Worm (Caenorhabditis elegans) whole organism, L1 larva: ENCODE results near the gene faah-5.

Experiments used
- C04F5.9 ChIP-seq: sonication (generic microtip); optimal IDR thresholded peaks from 2 replicates; lab custom pipeline; 2016; ENCODE audit warnings: missing genetic modification characterization, missing compliant biosample characterization
- F16B12.6 ChIP-seq: fragments of 150-350 bp; optimal IDR thresholded peaks from 2 replicates; lab custom pipeline; 2014; ENCODE audit warnings: missing biosample characterization, missing genetic modification characterization
- Y116A8C.19 ChIP-seq: sonication (generic microtip); optimal IDR thresholded peaks from 2 replicates; lab custom pipeline; 2016; ENCODE audit warnings: missing compliant biosample characterization, missing genetic modification characterization, borderline replicate concordance
- aha-1 ChIP-seq: fragments of 150-350 bp; optimal IDR thresholded peaks from 2 replicates; lab custom pipeline; 2014; ENCODE audit warnings: missing biosample characterization, missing genetic modification characterization
- alr-1 ChIP-seq: fragments of 200-800 bp; sonication (Bioruptor generic); optimal IDR thresholded peaks from 2 replicates; lab custom pipeline; 2018; ENCODE audit warnings: borderline replicate concordance, mild to moderate bottlenecking, missing genetic modification characterization, missing compliant biosample characterization
- aly-2 ChIP-seq: fragments of 150-350 bp; optimal IDR thresholded peaks from 2 replicates; lab custom pipeline; 2014; ENCODE audit warnings: missing biosample characterization, missing genetic modification characterization
- blmp-1 ChIP-seq: fragments of 150-350 bp; optimal IDR thresholded peaks from 2 replicates; lab custom pipeline; 2014; ENCODE audit warnings: missing biosample characterization, missing genetic modification characterization
- ceh-90 ChIP-seq: sonication (generic microtip); optimal IDR thresholded peaks from 2 replicates; lab custom pipeline; 2016; ENCODE audit warnings: missing genetic modification characterization, missing compliant biosample characterization
- egl-27 ChIP-seq, 2 experiments: fragments of 150-350 bp in 1 of 2; sonication (generic microtip); optimal IDR thresholded peaks; 3 replicates each; lab custom pipeline; 2017 to 2018; ENCODE audit warnings: missing biosample characterization in 2 of 2, missing genetic modification characterization in 2 of 2, missing genetic modification reagents in 2 of 2
- elt-2 ChIP-seq: sonication (generic microtip); optimal IDR thresholded peaks from 2 replicates; lab custom pipeline; 2016; ENCODE audit warnings: missing genetic modification characterization, mild to moderate bottlenecking, inconsistent platforms, missing compliant biosample characterization, missing genetic modification reagents
- elt-3 ChIP-seq, 6 experiments: fragments of 150-350 bp in 1 of 6; sonication (generic microtip); optimal IDR thresholded peaks; 2 replicates each; lab custom pipeline; 2017 to 2018; ENCODE audit warnings: missing biosample characterization in 6 of 6, missing genetic modification characterization in 6 of 6, inconsistent platforms in 1 of 6
- fkh-10 ChIP-seq: sonication (generic microtip); optimal IDR thresholded peaks from 2 replicates; lab custom pipeline; 2017; ENCODE audit warnings: missing biosample characterization, missing genetic modification reagents, missing genetic modification characterization
- fkh-8 ChIP-seq: sonication (generic microtip); optimal IDR thresholded peaks from 2 replicates; lab custom pipeline; 2016; ENCODE audit warnings: mild to moderate bottlenecking, missing genetic modification characterization, missing compliant biosample characterization
- grh-1 ChIP-seq: fragments of 200-800 bp; sonication (Bioruptor generic); IDR thresholded peaks from 2 replicates; pipeline ENCODE4 v1.3.6; 2022; ENCODE audit warnings: missing genetic modification reagents, missing genetic modification characterization, missing compliant biosample characterization
- hlh-17 ChIP-seq: fragments of 200-800 bp; sonication (Bioruptor generic); optimal IDR thresholded peaks from 2 replicates; lab custom pipeline; 2018; ENCODE audit warnings: missing genetic modification characterization, mild to moderate bottlenecking, missing compliant biosample characterization, moderate library complexity, borderline replicate concordance
- lin-13 ChIP-seq: fragments of 150-350 bp; optimal IDR thresholded peaks from 2 replicates; lab custom pipeline; 2014; ENCODE audit warnings: missing biosample characterization, missing genetic modification reagents, missing genetic modification characterization
- lin-14 ChIP-seq: fragments of 200-800 bp; sonication (Bioruptor generic); optimal IDR thresholded peaks from 2 replicates; lab custom pipeline; 2018; ENCODE audit warnings: mild to moderate bottlenecking, missing genetic modification characterization, moderate library complexity, missing compliant biosample characterization
- lin-35 ChIP-seq, 2 experiments: fragments of 150-350 bp; optimal IDR thresholded peaks; 2 replicates each; lab custom pipeline; 2014; ENCODE audit warnings: missing biosample characterization in 2 of 2, missing genetic modification characterization in 2 of 2, missing genetic modification reagents in 2 of 2
- lir-3 ChIP-seq: sonication (generic microtip); optimal IDR thresholded peaks from 2 replicates; lab custom pipeline; 2016; ENCODE audit warnings: mild to moderate bottlenecking, missing genetic modification characterization, moderate library complexity, missing compliant biosample characterization; ENCODE audit not compliant: poor library complexity
- mab-9 ChIP-seq: fragments of 200-800 bp; sonication (Bioruptor generic); IDR thresholded peaks from 2 replicates; pipeline ENCODE4 v1.3.6; 2022; ENCODE audit warnings: missing genetic modification reagents, missing genetic modification characterization, missing compliant biosample characterization
- mdl-1 ChIP-seq, 2 experiments: fragments of 150-350 bp; optimal IDR thresholded peaks; 2 replicates each; lab custom pipeline; 2014 to 2017; ENCODE audit warnings: missing biosample characterization in 2 of 2, missing genetic modification characterization in 2 of 2, inconsistent platforms in 1 of 2
- mef-2 ChIP-seq: fragments of 150-350 bp; optimal IDR thresholded peaks from 2 replicates; lab custom pipeline; 2014; ENCODE audit warnings: missing biosample characterization, missing genetic modification characterization
- nhr-237 ChIP-seq: fragments of 150-350 bp; optimal IDR thresholded peaks from 2 replicates; lab custom pipeline; 2014; ENCODE audit warnings: missing biosample characterization, missing genetic modification characterization
- nhr-28 ChIP-seq: fragments of 150-350 bp; optimal IDR thresholded peaks from 2 replicates; lab custom pipeline; 2014; ENCODE audit warnings: missing biosample characterization, missing genetic modification characterization
- nhr-47 ChIP-seq: sonication (generic microtip); optimal IDR thresholded peaks from 2 replicates; lab custom pipeline; 2016; ENCODE audit warnings: mild to moderate bottlenecking, missing genetic modification characterization, moderate library complexity, missing compliant biosample characterization
- nhr-76 ChIP-seq: sonication (generic microtip); optimal IDR thresholded peaks from 2 replicates; lab custom pipeline; 2017; ENCODE audit warnings: missing biosample characterization, missing genetic modification characterization
- nhr-84 ChIP-seq: sonication (generic microtip); optimal IDR thresholded peaks from 2 replicates; lab custom pipeline; 2017; ENCODE audit warnings: missing biosample characterization, missing genetic modification characterization
- nhr-85 ChIP-seq: sonication (generic microtip); peaks from one replicate; lab custom pipeline; 2016; ENCODE audit warnings: missing genetic modification characterization, inconsistent platforms, missing compliant biosample characterization
- pag-3 ChIP-seq: sonication (generic microtip); optimal IDR thresholded peaks from 2 replicates; lab custom pipeline; 2017; ENCODE audit warnings: missing genetic modification characterization, mild to moderate bottlenecking, missing compliant biosample characterization, antibody characterized with exemption, borderline replicate concordance; ENCODE audit not compliant: insufficient read depth
- pqm-1 ChIP-seq: sonication (generic microtip); optimal IDR thresholded peaks from 3 replicates; lab custom pipeline; 2017; ENCODE audit warnings: missing biosample characterization, missing genetic modification characterization
- rnt-1 ChIP-seq: sonication (generic microtip); optimal IDR thresholded peaks from 2 replicates; lab custom pipeline; 2016; ENCODE audit warnings: mild to moderate bottlenecking, missing genetic modification characterization, moderate library complexity, missing compliant biosample characterization
- snpc-4 ChIP-seq: fragments of 150-350 bp; optimal IDR thresholded peaks from 2 replicates; lab custom pipeline; 2014; ENCODE audit warnings: missing biosample characterization, missing genetic modification characterization
- sox-4 ChIP-seq: sonication (generic microtip); optimal IDR thresholded peaks from 2 replicates; lab custom pipeline; 2016; ENCODE audit warnings: missing genetic modification characterization, missing compliant biosample characterization
- unc-62 ChIP-seq: fragments of 150-350 bp; optimal IDR thresholded peaks from 2 replicates; lab custom pipeline; 2014; ENCODE audit warnings: missing biosample characterization, missing genetic modification reagents, missing genetic modification characterization
- unc-86 ChIP-seq: sonication (generic microtip); optimal IDR thresholded peaks from 2 replicates; lab custom pipeline; 2016; ENCODE audit warnings: missing genetic modification characterization, missing compliant biosample characterization
- ztf-11 ChIP-seq, 2 experiments: sonication (generic microtip); optimal IDR thresholded peaks; 2 replicates each; lab custom pipeline; 2016 to 2017; ENCODE audit warnings: missing genetic modification characterization in 2 of 2, missing biosample characterization in 1 of 2, missing compliant biosample characterization in 1 of 2

Gene faah-5

DNA sequence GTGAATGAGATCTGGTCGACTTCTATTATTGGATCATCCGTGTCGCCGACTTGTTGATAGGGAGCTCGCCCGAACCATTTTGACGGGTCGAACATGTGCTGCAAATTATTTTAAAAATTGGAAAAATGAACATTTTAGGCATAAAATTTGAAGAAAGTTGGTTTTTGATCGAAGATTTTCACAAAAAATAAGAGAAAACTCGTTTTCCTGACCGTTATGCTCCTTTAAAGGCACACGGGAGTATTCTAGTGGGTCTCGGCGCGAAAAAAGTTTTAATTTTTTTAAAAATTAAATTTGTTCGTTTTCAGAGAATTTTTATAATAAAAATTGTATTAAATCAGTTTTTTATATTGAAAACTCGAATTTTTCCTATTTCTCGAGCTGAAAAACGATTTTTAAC lies 23.0 kb upstream of the faah-5 start, which contains the start of gene Y56A3A.16:
TSS of gene Y56A3A.16 (minus strand) at position 101 of the 400 bp plus-strand sequence.
- TF ChIP-seq mab-9: no peak
- TF ChIP-seq ztf-11 (tag; optimal IDR thresholded peaks at IDR 0.05; lab: Kevin White, UChicago): no peak
- no peak for TF ChIP-seq elt-3 (tag; optimal IDR thresholded peaks at IDR 0.05; lab: Kevin White, UChicago)
- TF ChIP-seq Y116A8C.19 (tag; lab: Kevin White, UChicago): no peak
- TF ChIP-seq pqm-1: no peak
- no peak for TF ChIP-seq elt-2 (tag; lab: Kevin White, UChicago)
- TF ChIP-seq, all 84 proteins: peak for 0

DNA sequence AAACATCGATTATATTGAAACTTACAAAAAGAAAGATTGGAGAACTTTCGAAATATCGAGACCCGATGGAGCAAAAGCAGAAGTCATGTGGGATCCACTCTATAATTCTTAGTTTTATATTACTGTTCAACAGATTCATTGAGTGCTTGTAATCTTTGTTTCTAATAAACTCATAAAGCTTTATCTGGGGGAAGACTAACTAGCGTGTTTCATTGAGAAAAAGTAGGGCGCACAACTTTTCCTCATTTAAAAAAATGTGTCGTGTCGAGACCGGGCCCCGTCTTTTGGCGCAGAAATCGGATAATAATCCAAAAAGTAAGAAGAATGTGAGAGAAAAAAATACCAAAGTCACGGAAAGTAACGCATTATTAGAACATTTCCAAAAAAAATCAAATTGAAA lies 18.5 kb upstream of the faah-5 start, which contains the start of gene faah-4:
TSS of gene faah-4 (minus strand) at position 101 of the 400 bp plus-strand sequence.
- TF ChIP-seq aly-2 (tag; lab: Kevin White, UChicago) (no peak), nhr-237 (tag; lab: Kevin White, UChicago) (no peak), lin-35 (GFP tag; optimal IDR thresholded peaks at IDR 0.05; lab: Kevin White, UChicago) (no peak), aha-1 (no peak), alr-1 (tag; lab: Kevin White, UChicago) (no peak), F16B12.6 (tag; lab: Kevin White, UChicago) (no peak), Y116A8C.19 (tag; lab: Kevin White, UChicago) (no peak)

DNA sequence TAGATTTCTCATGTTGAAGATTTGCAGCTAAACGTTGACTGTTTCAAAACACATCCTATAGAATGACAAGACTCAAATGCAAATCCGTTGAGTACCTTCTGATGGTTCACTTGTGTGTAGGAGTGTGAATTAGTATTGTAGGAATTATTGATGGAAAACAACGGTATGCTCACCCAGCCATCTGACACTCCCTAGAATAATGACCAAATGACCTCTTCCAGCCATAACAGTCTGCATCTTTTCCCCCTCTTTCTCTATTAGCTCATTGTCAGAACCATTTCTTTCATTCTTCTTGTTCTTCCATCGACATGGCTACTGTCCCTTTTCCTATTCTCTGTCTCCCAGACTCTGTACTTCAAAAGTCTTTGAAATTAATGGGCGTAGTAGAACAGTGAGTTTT lies 17.4 kb upstream of the faah-5 start, which contains the start of gene fbxb-24:
TSS of gene fbxb-24 (plus strand) at position 301 of the 400 bp plus-strand sequence.
- TF ChIP-seq C04F5.9 (tag; lab: Kevin White, UChicago): no peak
- no peak for TF ChIP-seq hlh-17 (GFP tag; lab: Kevin White, UChicago)
- no peak for TF ChIP-seq mab-9
- no peak for TF ChIP-seq lin-14 (GFP tag; lab: Kevin White, UChicago)
- no peak for TF ChIP-seq mef-2
- no peak for TF ChIP-seq nhr-76 (tag; lab: Kevin White, UChicago)
- TF ChIP-seq ceh-90 (tag; lab: Kevin White, UChicago): no peak
- no peak for TF ChIP-seq nhr-47 (tag; lab: Kevin White, UChicago)
- TF ChIP-seq nhr-28 (tag; lab: Kevin White, UChicago): no peak
- TF ChIP-seq unc-62: no peak
- TF ChIP-seq fkh-8 (tag; lab: Kevin White, UChicago): no peak
- no peak for TF ChIP-seq pag-3 (tag; lab: Kevin White, UChicago)
- no peak for TF ChIP-seq fkh-10 (GFP tag; lab: Kevin White, UChicago)
- TF ChIP-seq lin-13 (GFP tag; lab: Kevin White, UChicago): no peak
- no peak for TF ChIP-seq lir-3 (tag; lab: Kevin White, UChicago)
- TF ChIP-seq unc-86 (tag; lab: Kevin White, UChicago): no peak
- TF ChIP-seq blmp-1 (tag; lab: Kevin White, UChicago): no peak
- no peak for TF ChIP-seq mdl-1 (tag; optimal IDR thresholded peaks at IDR 0.05; lab: Kevin White, UChicago)
- TF ChIP-seq egl-27 (tag; optimal IDR thresholded peaks at IDR 0.05; lab: Kevin White, UChicago): no peak

DNA sequence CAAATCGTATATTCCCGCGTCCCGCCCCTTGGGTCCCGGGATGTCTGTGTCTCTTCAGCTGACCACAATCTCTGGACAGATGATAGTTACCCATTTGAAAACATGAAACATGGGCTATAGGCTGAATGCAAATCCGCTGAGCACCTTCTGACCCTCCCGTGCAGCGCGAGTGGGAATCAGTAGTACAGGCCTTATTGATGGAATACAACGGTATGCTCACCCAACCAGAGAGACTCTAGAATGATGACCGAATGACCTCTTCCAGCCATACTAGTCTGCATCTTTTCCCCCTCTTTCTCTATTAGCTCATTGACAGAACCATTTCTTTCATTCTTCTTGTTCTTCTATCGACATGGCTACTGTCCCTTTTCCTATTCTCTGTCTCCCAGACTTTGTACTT lies 15.9 kb upstream of the faah-5 start, which contains the start of gene sdz-33:
TSS of gene sdz-33 (plus strand) at position 301 of the 400 bp plus-strand sequence.
- TF ChIP-seq nhr-47 (tag; lab: Kevin White, UChicago): no peak
- no peak for TF ChIP-seq grh-1
- no peak for TF ChIP-seq snpc-4 (tag; lab: Kevin White, UChicago)
- no peak for TF ChIP-seq rnt-1 (tag; lab: Kevin White, UChicago)
- no peak for TF ChIP-seq lin-13 (GFP tag; lab: Kevin White, UChicago)
- no peak for TF ChIP-seq nhr-85 (tag; lab: Kevin White, UChicago)
- TF ChIP-seq nhr-84: no peak
- TF ChIP-seq sox-4 (tag; lab: Kevin White, UChicago): no peak
- no peak for TF ChIP-seq nhr-237 (tag; lab: Kevin White, UChicago)
